Fruit fly (Drosophila melanogaster): ENCODE data around the gene CG2256.

CG2256 gene

dm6 chrX:8125224-8125649, 38.2 kb upstream of the CG2256 start:
- TF ChIP-seq CG16779 (tag; optimal IDR thresholded peaks at IDR 0.05) (no peak), fkh (GFP tag; optimal IDR thresholded peaks at IDR 0.05) (no peak), CG15336 (GFP tag; IDR thresholded peaks at IDR 0.05) (peak; percentile 54), CG3919 (GFP tag; optimal IDR thresholded peaks at IDR 0.05) (peak; percentile 3), CG32006 (GFP tag; optimal IDR thresholded peaks at IDR 0.05) (peak; percentile 81), CG11294 (GFP tag; IDR thresholded peaks at IDR 0.05) (peak; percentile 39; the same call in 1 of the 2 replicates), lz (GFP tag; optimal IDR thresholded peaks at IDR 0.05) (no peak), OdsH (GFP tag; optimal IDR thresholded peaks at IDR 0.05) (peak; percentile 37), CG6163 (GFP tag; IDR thresholded peaks at IDR 0.05) (0 out of 3 replicates have a peak, but pooled peaks have one; percentile 21), salr (GFP tag; optimal IDR thresholded peaks at IDR 0.05) (peak in 1 of 2 experiments; percentile 13), CG6276 (GFP tag; optimal IDR thresholded peaks at IDR 0.05) (peak; percentile 47), Lpt (GFP tag; optimal IDR thresholded peaks at IDR 0.05) (peak; percentile 5), CG11762 (GFP tag; optimal IDR thresholded peaks at IDR 0.05; ENCODE audit: insufficient read depth) (no peak), Eip78C (GFP tag) (peak; percentile 67), achi (GFP tag; optimal IDR thresholded peaks at IDR 0.05) (peak; percentile 23), eg (GFP tag; IDR thresholded peaks at IDR 0.05) (0 out of 3 replicates have a peak, but pooled peaks have one; percentile 27), Hr4 (GFP tag; optimal IDR thresholded peaks at IDR 0.05) (peak; percentile 6), CG4318 (GFP tag; optimal IDR thresholded peaks at IDR 0.05) (peak; percentile 60), ss (GFP tag; optimal IDR thresholded peaks at IDR 0.05) (no peak), CG7368 (GFP tag; optimal IDR thresholded peaks at IDR 0.05) (no peak), fd59A (GFP tag; optimal IDR thresholded peaks at IDR 0.05) (no peak), CG8119 (GFP tag; IDR thresholded peaks at IDR 0.05) (peak; percentile 48; the same call in 2 of the 3 replicates), acj6 (GFP tag; optimal IDR thresholded peaks at IDR 0.05) (peak; percentile 12), CG10631 (GFP tag; optimal IDR thresholded peaks at IDR 0.05) (peak; percentile 23)

dm6 chrX:8122834-8123233, 35.8 kb upstream of the CG2256 start:
- peak; percentile 47 for TF ChIP-seq dac (GFP tag; optimal IDR thresholded peaks at IDR 0.05)
- peak; percentile 25 for TF ChIP-seq CG6792 (GFP tag; optimal IDR thresholded peaks at IDR 0.05)
- peak; percentile 28 for TF ChIP-seq Eip75B (GFP tag; optimal IDR thresholded peaks at IDR 0.05)
- TF ChIP-seq eg (GFP tag; IDR thresholded peaks at IDR 0.05), result peak; percentile 62
- no peak for TF ChIP-seq Eip93F (GFP tag; optimal IDR thresholded peaks at IDR 0.05)
- peak; percentile 92 for TF ChIP-seq Eip78C (GFP tag)
- no peak for TF ChIP-seq Smox (GFP tag; optimal IDR thresholded peaks at IDR 0.05)
- TF ChIP-seq Hr38 (GFP tag; optimal IDR thresholded peaks at IDR 0.05), result no peak
- peak; percentile 53 for TF ChIP-seq CG3919 (GFP tag; optimal IDR thresholded peaks at IDR 0.05)
- no peak for TF ChIP-seq fkh (GFP tag; optimal IDR thresholded peaks at IDR 0.05)
- peak; percentile 4 for TF ChIP-seq CG8632 (GFP tag; optimal IDR thresholded peaks at IDR 0.05)
- TF ChIP-seq achi (GFP tag; optimal IDR thresholded peaks at IDR 0.05), result peak; percentile 34
- TF ChIP-seq Ets21C (GFP tag; optimal IDR thresholded peaks at IDR 0.05), result no peak
- peak; percentile 6 for TF ChIP-seq Hr39 (GFP tag; optimal IDR thresholded peaks at IDR 0.05)
- no peak for TF ChIP-seq CG11294 (GFP tag; IDR thresholded peaks at IDR 0.05)
- no peak for TF ChIP-seq CG31627 (GFP tag; optimal IDR thresholded peaks at IDR 0.05)
- TF ChIP-seq ss (GFP tag; optimal IDR thresholded peaks at IDR 0.05), result peak; percentile 67 to 78
- peak; percentile 41 for TF ChIP-seq OdsH (GFP tag; optimal IDR thresholded peaks at IDR 0.05)
- TF ChIP-seq CG16779 (tag; optimal IDR thresholded peaks at IDR 0.05), result no peak
- TF ChIP-seq CG6854 (GFP tag; optimal IDR thresholded peaks at IDR 0.05), result no peak
- TF ChIP-seq CG11902 (GFP tag; optimal IDR thresholded peaks at IDR 0.05), result peak; percentile 5
- TF ChIP-seq esn (GFP tag; optimal IDR thresholded peaks at IDR 0.05), result peak; percentile 18
- TF ChIP-seq Ets96B (tag; optimal IDR thresholded peaks at IDR 0.05), result peak; percentile 17
- TF ChIP-seq Sox14 (GFP tag; optimal IDR thresholded peaks at IDR 0.05), result peak; percentile 28
- no peak for TF ChIP-seq Gug (GFP tag; IDR thresholded peaks at IDR 0.05)
- TF ChIP-seq CG9139 (GFP tag; optimal IDR thresholded peaks at IDR 0.05), result no peak
- TF ChIP-seq CG8319 (GFP tag; optimal IDR thresholded peaks at IDR 0.05), result no peak
- no peak for TF ChIP-seq CG1621 (tag; optimal IDR thresholded peaks at IDR 0.05)
- no peak for TF ChIP-seq Met (GFP tag; optimal IDR thresholded peaks at IDR 0.05)
- peak in 1 of 2 experiments; percentile 38 for TF ChIP-seq salr (GFP tag; optimal IDR thresholded peaks at IDR 0.05)
- TF ChIP-seq dsx (GFP tag; optimal IDR thresholded peaks at IDR 0.05; ENCODE audit: poor library complexity, severe bottlenecking), result peak; percentile 27
- peak; percentile 76 for TF ChIP-seq CG15336 (GFP tag; IDR thresholded peaks at IDR 0.05)
- peak; percentile 34 for TF ChIP-seq acj6 (GFP tag; optimal IDR thresholded peaks at IDR 0.05)
- TF ChIP-seq CG7368 (GFP tag; optimal IDR thresholded peaks at IDR 0.05), result peak; percentile 22
- no peak for TF ChIP-seq CG34406 (GFP tag; optimal IDR thresholded peaks at IDR 0.05)
- TF ChIP-seq spab (GFP tag; optimal IDR thresholded peaks at IDR 0.05), result no peak
- TF ChIP-seq lz (GFP tag; optimal IDR thresholded peaks at IDR 0.05), result no peak
- TF ChIP-seq CG32006 (GFP tag; optimal IDR thresholded peaks at IDR 0.05), result peak; percentile 85
- peak; percentile 40 for TF ChIP-seq CG10669 (GFP tag; optimal IDR thresholded peaks at IDR 0.05)
- TF ChIP-seq CG6276 (GFP tag; optimal IDR thresholded peaks at IDR 0.05), result peak; percentile 66

Measured in whole organism, prepupa.